Worm (Caenorhabditis elegans) whole organism, L3 larva: ENCODE results near the gene scl-20.
"Not testable (repeated sequence)": the region's sequence is repeated elsewhere in the genome, so short reads cannot be mapped to it uniquely, and the experiment has no call there.

Source experiments
- R02D3.7 ChIP-seq: fragments of 150-350 bp; optimal IDR thresholded peaks from 2 replicates; lab custom pipeline; 2014; ENCODE audit warnings: missing biosample characterization, missing genetic modification characterization
- ZK546.5 ChIP-seq: sonication (generic microtip); optimal IDR thresholded peaks from 2 replicates; lab custom pipeline; 2017; ENCODE audit warnings: missing biosample characterization, missing genetic modification characterization
- aly-2 ChIP-seq: fragments of 150-350 bp; optimal IDR thresholded peaks from 2 replicates; lab custom pipeline; 2014; ENCODE audit warnings: missing biosample characterization, missing genetic modification characterization
- ceh-28 ChIP-seq: fragments of 150-350 bp; optimal IDR thresholded peaks from 2 replicates; lab custom pipeline; 2014; ENCODE audit warnings: missing biosample characterization, missing genetic modification reagents, missing genetic modification characterization
- ceh-82 ChIP-seq: fragments of 150-350 bp; optimal IDR thresholded peaks from 2 replicates; lab custom pipeline; 2014; ENCODE audit warnings: missing biosample characterization, missing genetic modification characterization
- ceh-9 ChIP-seq: sonication (generic microtip); optimal IDR thresholded peaks from 2 replicates; lab custom pipeline; 2018; ENCODE audit warnings: missing biosample characterization, missing genetic modification characterization
- daf-12 ChIP-seq: fragments of 150-350 bp; optimal IDR thresholded peaks from 2 replicates; lab custom pipeline; 2014; ENCODE audit warnings: missing biosample characterization, missing genetic modification reagents, missing genetic modification characterization
- elt-1 ChIP-seq: fragments of 150-350 bp; optimal IDR thresholded peaks from 2 replicates; lab custom pipeline; 2014; ENCODE audit warnings: missing biosample characterization, missing genetic modification characterization
- elt-3 ChIP-seq, 3 experiments: fragments of 150-350 bp in 1 of 3; sonication (generic microtip) in 2 of 3; optimal IDR thresholded peaks; 2 replicates in 2 of 3; 4 replicates in 1 of 3; lab custom pipeline; 2014 to 2017; ENCODE audit warnings: missing biosample characterization in 3 of 3, missing genetic modification characterization in 3 of 3
- fkh-10 ChIP-seq: sonication (generic microtip); optimal IDR thresholded peaks from 2 replicates; lab custom pipeline; 2017; ENCODE audit warnings: missing biosample characterization, missing genetic modification reagents, missing genetic modification characterization
- fkh-2 ChIP-seq: fragments of 150-350 bp; optimal IDR thresholded peaks from 2 replicates; lab custom pipeline; 2014; ENCODE audit warnings: missing biosample characterization, missing genetic modification reagents, missing genetic modification characterization
- fos-1 ChIP-seq: fragments of 150-350 bp; optimal IDR thresholded peaks from 2 replicates; lab custom pipeline; 2014; ENCODE audit warnings: missing biosample characterization, missing genetic modification characterization
- lin-15B ChIP-seq: fragments of 150-350 bp; optimal IDR thresholded peaks from 2 replicates; lab custom pipeline; 2014; ENCODE audit warnings: missing biosample characterization, missing genetic modification characterization
- lin-39 ChIP-seq: fragments of 150-350 bp; optimal IDR thresholded peaks from 2 replicates; lab custom pipeline; 2018; ENCODE audit warnings: missing biosample characterization, missing genetic modification reagents, missing genetic modification characterization
- lsy-12 ChIP-seq: sonication (generic microtip); optimal IDR thresholded peaks from 2 replicates; lab custom pipeline; 2016; ENCODE audit warnings: mild to moderate bottlenecking, missing genetic modification characterization, missing compliant biosample characterization
- mdl-1 ChIP-seq: fragments of 150-350 bp; optimal IDR thresholded peaks from 2 replicates; lab custom pipeline; 2014; ENCODE audit warnings: missing biosample characterization, missing genetic modification characterization
- nhr-11 ChIP-seq: fragments of 150-350 bp; optimal IDR thresholded peaks from 2 replicates; lab custom pipeline; 2014; ENCODE audit warnings: missing biosample characterization, missing genetic modification characterization
- nhr-23 ChIP-seq: fragments of 150-350 bp; optimal IDR thresholded peaks from 2 replicates; lab custom pipeline; 2014; ENCODE audit warnings: missing biosample characterization, missing genetic modification reagents, missing genetic modification characterization
- nhr-237 ChIP-seq: fragments of 150-350 bp; optimal IDR thresholded peaks from 2 replicates; lab custom pipeline; 2014; ENCODE audit warnings: missing biosample characterization, missing genetic modification characterization
- nhr-25 ChIP-seq: sonication (generic microtip); optimal IDR thresholded peaks from 2 replicates; lab custom pipeline; 2017; ENCODE audit warnings: missing biosample characterization, missing genetic modification characterization
- nhr-43 ChIP-seq: sonication (generic microtip); optimal IDR thresholded peaks from 2 replicates; lab custom pipeline; 2016; ENCODE audit warnings: mild to moderate bottlenecking, missing genetic modification characterization, missing compliant biosample characterization; ENCODE audit not compliant: poor library complexity, severe bottlenecking
- nhr-67 ChIP-seq: fragments of 150-350 bp; optimal IDR thresholded peaks from 2 replicates; lab custom pipeline; 2014; ENCODE audit warnings: missing biosample characterization, missing genetic modification characterization
- nhr-76 ChIP-seq: fragments of 150-350 bp; sonication (generic microtip); optimal IDR thresholded peaks from 5 replicates; lab custom pipeline; 2014; ENCODE audit warnings: missing biosample characterization, missing genetic modification characterization
- pha-4 ChIP-seq: fragments of 150-350 bp; optimal IDR thresholded peaks from 2 replicates; lab custom pipeline; 2014; ENCODE audit warnings: missing biosample characterization, missing genetic modification reagents, missing genetic modification characterization
- pqm-1 ChIP-seq: fragments of 150-350 bp; optimal IDR thresholded peaks from 2 replicates; lab custom pipeline; 2017; ENCODE audit warnings: missing biosample characterization, missing genetic modification characterization, inconsistent platforms
- snpc-4 ChIP-seq: fragments of 150-350 bp; optimal IDR thresholded peaks from 2 replicates; lab custom pipeline; 2014; ENCODE audit warnings: missing biosample characterization, missing genetic modification characterization
- tbx-2 ChIP-seq: sonication (generic microtip); optimal IDR thresholded peaks from 2 replicates; lab custom pipeline; 2016; ENCODE audit warnings: mild to moderate bottlenecking, missing genetic modification characterization, missing compliant biosample characterization
- unc-62 ChIP-seq: fragments of 150-350 bp; sonication (generic microtip); optimal IDR thresholded peaks from 4 replicates; lab custom pipeline; 2014; ENCODE audit warnings: missing biosample characterization, missing genetic modification reagents, missing genetic modification characterization
- zag-1 ChIP-seq: fragments of 150-350 bp; optimal IDR thresholded peaks from 2 replicates; lab custom pipeline; 2014; ENCODE audit warnings: missing biosample characterization, missing genetic modification characterization
- ztf-11 ChIP-seq: fragments of 150-350 bp; optimal IDR thresholded peaks from 2 replicates; lab custom pipeline; 2014; ENCODE audit warnings: missing biosample characterization, missing genetic modification characterization
- ztf-4 ChIP-seq: fragments of 150-350 bp; optimal IDR thresholded peaks from 2 replicates; lab custom pipeline; 2014; ENCODE audit warnings: missing biosample characterization, missing genetic modification characterization

Gene scl-20

DNA sequence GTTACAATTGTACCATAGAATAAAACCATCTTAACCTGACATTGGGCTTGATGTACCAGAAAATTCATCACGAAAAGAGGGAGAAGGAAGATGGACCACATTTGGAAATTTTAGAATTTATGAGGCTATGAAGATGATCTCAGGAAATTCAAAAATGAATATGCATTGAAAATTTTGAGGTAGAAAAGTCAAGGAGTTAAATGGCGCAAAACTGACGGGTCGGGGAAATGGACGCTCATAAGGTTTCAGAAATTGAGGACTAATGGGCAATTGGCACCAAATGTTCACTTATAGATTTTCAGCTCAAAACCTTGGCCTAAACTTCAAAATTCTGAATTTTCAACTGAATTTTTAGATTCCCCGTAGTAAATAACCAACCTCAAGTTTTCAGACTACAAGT lies 36.3 kb upstream of the scl-20 start, which contains the start of gene clec-255:
clec-255 (minus strand) TSS at position 101 of the 400 bp plus-strand sequence.
- TF ChIP-seq elt-1 (tag; lab: Kevin White, UChicago) (no peak), nhr-25 (tag; lab: Kevin White, UChicago) (no peak), lin-15B (tag; lab: Kevin White, UChicago) (no peak), nhr-67 (tag; lab: Kevin White, UChicago) (no peak), lin-39 (tag; lab: Kevin White, UChicago) (no peak), R02D3.7 (no peak), unc-62 (GFP tag; lab: Kevin White, UChicago) (no peak), nhr-237 (tag; lab: Kevin White, UChicago) (no peak), ceh-9 (no peak), ceh-28 (tag; lab: Kevin White, UChicago) (no peak), daf-12 (tag; lab: Kevin White, UChicago) (no peak), fkh-2 (no peak)
- TF ChIP-seq, all 47 proteins: peak for 0

DNA sequence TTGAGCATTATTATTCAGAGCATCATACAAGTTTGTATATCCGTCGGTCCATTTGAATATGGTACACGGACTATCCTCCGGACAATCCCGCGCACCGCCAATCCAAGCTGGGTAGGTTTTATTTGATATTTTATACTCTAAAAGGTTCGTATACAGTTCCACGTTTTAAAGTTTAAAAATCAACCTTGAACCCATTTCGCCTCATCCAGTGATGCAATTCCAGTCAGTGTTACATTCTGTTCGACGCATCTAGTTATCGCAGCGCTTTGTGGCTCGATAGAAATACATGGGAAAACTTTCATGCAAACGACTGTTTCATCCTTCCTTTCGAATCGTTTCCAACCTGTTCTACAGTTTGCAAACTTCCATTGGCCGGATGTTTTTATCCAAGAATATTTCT lies 35.6 kb upstream of the scl-20 start:
- TF ChIP-seq ceh-9 = no peak
- no peak for TF ChIP-seq ceh-28 (tag; lab: Kevin White, UChicago)
- TF ChIP-seq, all 47 proteins: peak for 0

DNA sequence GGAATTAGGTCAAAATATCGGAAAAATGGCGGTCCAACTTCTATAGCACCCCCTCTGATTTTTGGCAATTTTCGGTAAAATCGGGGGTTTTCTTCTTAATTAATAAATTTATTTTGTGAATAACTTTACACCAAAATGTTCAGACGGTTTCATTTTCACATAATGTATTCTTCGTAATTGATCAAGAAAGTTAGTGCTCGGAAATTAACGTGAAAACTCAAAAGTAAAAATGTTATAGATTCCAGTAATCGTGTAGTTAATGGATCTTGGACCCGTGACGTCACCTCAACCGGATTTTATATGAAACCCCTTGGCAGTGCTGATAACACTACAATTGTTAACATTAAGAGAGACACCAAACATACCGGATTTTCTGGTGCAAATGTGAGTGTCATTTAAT lies 27.8 kb upstream of the scl-20 start, which contains the start of gene F11D11.22:
F11D11.22 (plus strand) TSS at position 301 of the 400 bp plus-strand sequence.
- TF ChIP-seq unc-62 (GFP tag; lab: Kevin White, UChicago); elt-1 (tag; lab: Kevin White, UChicago); nhr-23 (tag; lab: Kevin White, UChicago): not testable (repeated sequence)
- TF ChIP-seq, all 47 proteins: peak for 0; not testable (repeated sequence) for 47

DNA sequence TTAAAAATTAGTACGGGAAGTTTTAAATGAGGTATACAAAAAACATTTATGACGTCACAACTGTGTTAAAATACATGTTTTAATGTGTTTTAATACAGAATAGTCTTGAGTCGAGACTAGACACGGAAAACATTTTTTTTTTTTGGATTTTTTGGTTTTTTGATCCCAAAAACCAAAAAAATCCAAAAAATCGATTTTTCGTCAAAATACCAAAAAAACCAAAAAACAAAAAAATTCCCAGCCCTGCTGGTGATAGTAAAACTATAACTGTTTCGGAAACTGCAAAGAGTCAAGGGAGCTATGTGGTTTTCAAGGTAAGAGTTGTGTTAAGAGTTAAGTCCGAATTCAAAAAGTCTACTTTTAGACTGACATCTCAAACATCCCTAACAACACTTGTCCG lies 26.8 kb upstream of the scl-20 start, which contains the start of gene F11D11.4:
F11D11.4 (plus strand) TSS at position 301 of the 400 bp plus-strand sequence.
- TF ChIP-seq pqm-1 (tag; lab: Kevin White, UChicago) = no peak
- TF ChIP-seq nhr-11 (tag; lab: Kevin White, UChicago) = no peak
- no peak for TF ChIP-seq lin-39 (tag; lab: Kevin White, UChicago)
- no peak for TF ChIP-seq zag-1 (tag; lab: Kevin White, UChicago)
- no peak for TF ChIP-seq nhr-76 (tag; lab: Kevin White, UChicago)
- no peak for TF ChIP-seq fkh-2
- no peak for TF ChIP-seq ceh-28 (tag; lab: Kevin White, UChicago)
- no peak for TF ChIP-seq elt-3 (tag; optimal IDR thresholded peaks at IDR 0.05; lab: Kevin White, UChicago)
- TF ChIP-seq pha-4 = no peak
- TF ChIP-seq ZK546.5 (tag; lab: Kevin White, UChicago) = no peak
- no peak for TF ChIP-seq nhr-43 (tag; lab: Kevin White, UChicago)
- TF ChIP-seq ceh-82 (tag; lab: Kevin White, UChicago) = no peak
- no peak for TF ChIP-seq lin-15B (tag; lab: Kevin White, UChicago)
- no peak for TF ChIP-seq R02D3.7
- no peak for TF ChIP-seq mdl-1 (tag; lab: Kevin White, UChicago)
- TF ChIP-seq nhr-23 (tag; lab: Kevin White, UChicago) = no peak

DNA sequence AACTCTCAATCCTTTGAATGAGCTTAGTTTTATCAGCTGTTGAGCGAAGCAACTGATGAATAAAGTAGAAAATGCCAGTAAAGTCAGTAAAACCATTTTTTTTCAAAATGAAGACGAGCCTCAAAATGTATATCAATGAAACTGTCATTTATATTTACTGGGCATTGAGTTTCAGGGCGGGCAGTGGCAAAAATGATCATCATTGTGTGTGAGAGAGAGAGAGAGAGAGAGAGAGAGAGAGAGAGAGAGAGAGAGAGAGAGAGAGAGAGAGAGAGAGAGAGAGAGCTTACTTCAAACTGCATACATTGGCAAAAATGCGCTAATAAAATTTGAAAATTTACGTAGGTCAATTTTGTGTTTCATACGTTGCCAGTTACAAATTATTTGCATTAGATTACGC lies 25.9 kb upstream of the scl-20 start, which contains the start of gene F11D11.3:
F11D11.3 (minus strand) TSS at position 101 of the 400 bp plus-strand sequence.
- TF ChIP-seq ceh-9 (no peak), aly-2 (tag; lab: Kevin White, UChicago) (no peak), pqm-1 (tag; lab: Kevin White, UChicago) (no peak), nhr-25 (tag; lab: Kevin White, UChicago) (no peak), nhr-76 (tag; lab: Kevin White, UChicago) (no peak), nhr-67 (tag; lab: Kevin White, UChicago) (no peak), tbx-2 (no peak), fos-1 (no peak), mdl-1 (tag; lab: Kevin White, UChicago) (no peak), fkh-10 (GFP tag; lab: Kevin White, UChicago) (no peak), ztf-4 (tag; lab: Kevin White, UChicago) (no peak), lsy-12 (tag; lab: Kevin White, UChicago) (no peak), nhr-43 (tag; lab: Kevin White, UChicago) (no peak), zag-1 (tag; lab: Kevin White, UChicago) (no peak)

DNA sequence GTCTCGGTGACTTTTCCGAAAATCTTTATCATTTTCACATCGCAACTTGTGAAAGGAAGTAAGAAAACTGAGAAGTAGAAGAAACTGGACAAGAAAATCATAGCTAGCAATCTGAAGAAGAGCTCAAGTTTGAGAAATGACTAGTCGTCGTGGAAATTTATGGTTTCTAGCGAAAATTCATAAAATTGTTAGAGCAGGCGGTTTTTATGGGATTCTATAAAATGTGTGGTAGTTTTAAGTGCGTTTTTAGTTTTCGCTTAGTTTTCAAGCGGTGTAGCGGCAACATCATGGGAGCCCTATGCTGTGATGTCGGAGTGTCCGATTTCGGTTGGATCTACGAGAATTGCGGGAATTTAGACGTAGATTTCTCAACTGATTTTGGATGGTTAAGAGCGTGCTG lies 20.0 kb upstream of the scl-20 start, which contains the start of gene clec-254:
clec-254 (minus strand) TSS at position 101 of the 400 bp plus-strand sequence.
- TF ChIP-seq ceh-28 (tag; lab: Kevin White, UChicago); ztf-11; snpc-4 (tag; lab: Kevin White, UChicago): not testable (repeated sequence)
- TF ChIP-seq, all 47 proteins: peak for 0; not testable (repeated sequence) for 47
